Worm (Caenorhabditis elegans): ENCODE data around the gene D1054.9.

The D1054.9 gene

DNA sequence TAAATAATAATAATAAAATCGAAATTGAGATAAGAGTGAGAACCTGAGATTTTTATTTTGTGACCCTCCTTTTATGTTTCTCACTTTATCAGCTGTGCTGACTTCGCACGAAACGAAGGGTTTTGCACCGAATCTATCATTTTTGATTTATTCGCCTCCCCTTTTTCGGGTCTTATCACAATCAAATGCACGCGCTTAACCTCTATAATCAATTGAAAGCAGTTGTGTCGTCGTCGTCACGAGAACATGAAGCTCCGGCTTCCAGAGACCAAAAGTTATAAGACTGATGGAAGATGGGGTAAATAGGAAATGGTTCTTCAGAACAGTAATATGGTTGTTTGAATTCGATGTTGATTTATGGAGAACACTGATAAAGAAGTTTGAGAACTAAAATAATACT, 10.3 kb upstream of the D1054.9 start, which contains the start of gene D1054.18 (continued):
- peak; percentile 51 to 96 for TF ChIP-seq unc-62 (GFP tag; optimal IDR thresholded peaks at IDR 0.05 in 1 of 2)
- TF ChIP-seq unc-62 (tag; optimal IDR thresholded peaks at IDR 0.05): no peak
- TF ChIP-seq daf-19 (GFP tag; conservative IDR thresholded peaks at IDR 0.05): no peak
- TF ChIP-seq hlh-30 (tag; optimal IDR thresholded peaks at IDR 0.05; ENCODE audit: insufficient read depth): peak; percentile 55
- TF ChIP-seq aly-2 (tag; optimal IDR thresholded peaks at IDR 0.05): no peak
- TF ChIP-seq F44E2.7 (GFP tag; IDR thresholded peaks at IDR 0.05): no peak
- TF ChIP-seq nhr-11 (tag; optimal IDR thresholded peaks at IDR 0.05): no peak
- no peak for TF ChIP-seq ZK546.5 (tag; optimal IDR thresholded peaks at IDR 0.05)
- TF ChIP-seq ztf-7 (tag; optimal IDR thresholded peaks at IDR 0.05): no peak
- peak; percentile 42; the same call in 1 of the 2 replicates for TF ChIP-seq saeg-2 (GFP tag; IDR thresholded peaks at IDR 0.05)
- peak; percentile 67 for TF ChIP-seq dve-1 (tag; optimal IDR thresholded peaks at IDR 0.05; ENCODE audit: insufficient read depth)
- TF ChIP-seq php-3 (GFP tag; IDR thresholded peaks at IDR 0.05): peak; percentile 97
- TF ChIP-seq nhr-48 (tag; optimal IDR thresholded peaks at IDR 0.05): peak; percentile 30
- TF ChIP-seq daf-16 (GFP tag; optimal IDR thresholded peaks at IDR 0.05): no peak
- TF ChIP-seq daf-16 (tag; optimal IDR thresholded peaks at IDR 0.05): peak; percentile 89
- no peak for TF ChIP-seq unc-39 (tag; optimal IDR thresholded peaks at IDR 0.05)
- TF ChIP-seq mdl-1 (tag; optimal IDR thresholded peaks at IDR 0.05): peak in 1 of 2 experiments; percentile 39
- no peak for TF ChIP-seq spr-3 (GFP tag; optimal IDR thresholded peaks at IDR 0.05)
- no peak for TF ChIP-seq ces-1 (GFP tag; optimal IDR thresholded peaks at IDR 0.05)
- no peak for TF ChIP-seq zip-11 (GFP tag; IDR thresholded peaks at IDR 0.05)
- TF ChIP-seq tag-97 (GFP tag; IDR thresholded peaks at IDR 0.05): no peak
- no peak for TF ChIP-seq daf-12 (tag; optimal IDR thresholded peaks at IDR 0.05)
- TF ChIP-seq pqm-1 (tag; optimal IDR thresholded peaks at IDR 0.05): peak; percentile 93
- no peak for TF ChIP-seq rbr-2 (tag; optimal IDR thresholded peaks at IDR 0.05)

DNA sequence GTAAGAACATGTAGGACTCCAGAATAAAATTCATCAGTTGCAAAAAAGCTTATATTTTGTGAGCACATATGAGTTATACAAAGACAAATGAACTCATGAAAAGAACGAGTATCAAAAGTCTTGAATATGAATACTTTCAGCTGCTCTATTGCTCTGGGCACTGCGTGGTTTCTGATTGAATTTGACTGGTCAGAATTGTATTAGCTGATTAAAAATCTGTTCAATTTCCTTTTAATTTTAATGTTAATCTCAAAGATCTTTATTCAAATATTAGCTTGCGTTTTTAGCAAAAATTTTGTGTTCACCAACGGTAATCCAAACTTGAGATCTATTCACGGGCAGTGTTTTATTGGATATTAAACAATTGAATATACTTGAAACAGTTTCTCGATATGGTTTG, 7.2 kb upstream of the D1054.9 start, which contains the start of gene srh-184:
TSS of gene srh-184 (minus strand) at position 101 of the 400 bp plus-strand sequence.
- no peak for TF ChIP-seq F26F4.8 (GFP tag; conservative IDR thresholded peaks at IDR 0.05)

DNA sequence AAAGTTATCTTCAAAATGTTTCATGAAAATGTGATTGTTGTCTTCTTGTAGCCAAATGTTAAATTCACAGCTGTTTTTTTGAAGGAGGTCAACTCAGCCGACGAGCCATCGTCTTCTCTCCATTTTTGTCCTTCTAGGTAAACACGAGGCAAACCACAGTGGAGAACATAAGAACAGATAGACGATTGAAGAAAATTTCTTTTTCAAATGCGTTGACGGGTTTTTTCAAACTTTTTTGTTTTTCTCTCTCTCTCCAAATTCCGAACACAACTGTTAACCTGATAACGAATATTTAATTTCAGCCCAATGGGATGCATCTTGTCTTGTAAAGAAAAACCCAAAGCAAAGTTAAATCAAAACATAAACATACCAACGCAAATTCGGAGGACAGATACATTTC, 4.6 kb upstream of the D1054.9 start, which contains the start of gene D1054.19:
TSS of gene D1054.19 (plus strand) at position 301 of the 400 bp plus-strand sequence.
- TF ChIP-seq ctbp-1 (GFP tag; IDR thresholded peaks at IDR 0.05) (no peak), nhr-28 (tag; optimal IDR thresholded peaks at IDR 0.05) (no peak)

DNA sequence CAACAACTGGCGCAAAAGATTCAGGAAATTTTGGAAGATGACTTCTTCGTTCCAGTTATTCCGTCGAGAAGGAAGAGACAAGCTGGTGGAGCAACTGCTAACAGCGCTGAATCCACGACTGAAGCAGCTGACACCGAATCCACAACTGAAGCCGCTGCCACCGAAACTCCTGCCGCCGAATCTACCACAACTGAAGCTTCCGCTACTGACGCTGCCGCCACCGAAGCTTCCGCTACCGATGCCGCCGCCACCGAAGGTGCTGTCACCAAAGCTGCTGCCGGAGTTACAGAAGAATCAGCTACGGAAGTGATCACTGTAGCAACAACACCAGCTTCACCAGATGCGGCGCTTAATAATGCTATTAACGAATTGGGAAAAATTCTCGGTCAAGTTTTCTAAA, 3.6 kb upstream of the D1054.9 start:
- TF ChIP-seq dmd-8 (GFP tag; IDR thresholded peaks at IDR 0.05) (no peak), set-16 (GFP tag; IDR thresholded peaks at IDR 0.05) (peak; percentile 88; the same call in 1 of the 2 replicates)

DNA sequence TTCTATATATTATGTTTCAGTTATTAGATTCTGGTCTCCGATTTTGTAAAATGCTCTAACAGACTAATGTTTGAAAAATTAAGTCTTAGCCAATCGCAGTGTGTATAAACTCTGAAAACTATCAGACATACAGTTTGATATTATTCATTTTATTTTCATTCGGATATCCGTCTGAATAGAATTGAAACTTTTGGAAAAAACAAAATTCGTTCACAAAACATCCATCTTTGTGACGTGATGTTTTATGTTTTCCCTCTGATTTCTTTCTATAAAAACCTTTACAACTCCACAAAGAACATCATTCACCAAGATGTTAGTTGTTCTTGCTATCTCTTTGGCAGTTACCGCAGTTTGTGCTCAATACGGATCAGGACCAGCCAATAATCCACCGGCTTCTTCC, 2.6 kb upstream of the D1054.9 start, which contains the start of gene ule-3:
TSS of gene ule-3 (plus strand) at position 301 of the 400 bp plus-strand sequence.
- TF ChIP-seq nhr-76 (tag; optimal IDR thresholded peaks at IDR 0.05): no peak
- no peak for TF ChIP-seq pqm-1 (tag; optimal IDR thresholded peaks at IDR 0.05)
- no peak for TF ChIP-seq dmd-9 (GFP tag; IDR thresholded peaks at IDR 0.05)
- TF ChIP-seq lin-1 (GFP tag; IDR thresholded peaks at IDR 0.05): no peak
- peak in 1 of 2 experiments; percentile 32 for TF ChIP-seq unc-62 (GFP tag; optimal IDR thresholded peaks at IDR 0.05 in 1 of 2)
- TF ChIP-seq unc-62 (tag; optimal IDR thresholded peaks at IDR 0.05): no peak

DNA sequence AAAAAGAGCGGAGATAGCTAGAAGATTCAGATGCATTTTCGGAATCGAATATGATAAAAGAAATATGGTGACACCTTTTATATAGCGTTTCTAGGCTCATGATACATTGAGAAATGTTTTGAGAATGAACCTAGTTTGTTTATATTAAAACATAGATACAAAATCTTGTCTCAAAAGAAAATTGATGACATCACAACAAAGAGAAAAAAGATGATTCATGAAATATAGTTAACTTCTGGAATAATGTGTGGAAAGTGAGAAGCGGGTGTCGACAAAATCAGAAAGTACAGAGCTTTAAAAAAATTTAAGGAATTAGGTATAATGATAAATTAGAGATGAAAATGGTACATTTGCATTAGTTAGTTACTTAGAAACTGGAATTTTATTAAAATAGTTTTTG, 1.9 kb upstream of the D1054.9 start, which contains the start of gene D1054.10:
TSS of gene D1054.10 (minus strand) at position 101 of the 400 bp plus-strand sequence.
- no peak for TF ChIP-seq ztf-11 (tag; optimal IDR thresholded peaks at IDR 0.05)
- no peak for TF ChIP-seq mes-2 (tag; optimal IDR thresholded peaks at IDR 0.05; ENCODE audit: poor library complexity, severe bottlenecking)
- no peak for TF ChIP-seq D1046.2 (GFP tag; IDR thresholded peaks at IDR 0.05)
- TF ChIP-seq nhr-102 (tag; optimal IDR thresholded peaks at IDR 0.05): no peak
- TF ChIP-seq madf-9 (GFP tag; conservative IDR thresholded peaks at IDR 0.05): no peak
- no peak for TF ChIP-seq rbr-2 (tag; optimal IDR thresholded peaks at IDR 0.05)
- TF ChIP-seq fkh-10 (GFP tag; optimal IDR thresholded peaks at IDR 0.05): no peak
